Worm (Caenorhabditis elegans) whole organism, young adult: ENCODE results near the gene egl-21.

Experiments
- B0035.1 ChIP-seq: sonication (generic microtip); optimal IDR thresholded peaks from 2 replicates; lab custom pipeline; 2016; ENCODE audit warnings: missing genetic modification characterization, mild to moderate bottlenecking, missing compliant biosample characterization, missing genotype, missing genetic modification reagents
- B0261.1 ChIP-seq: sonication (generic microtip); optimal IDR thresholded peaks from 2 replicates; lab custom pipeline; 2016; ENCODE audit warnings: mild to moderate bottlenecking, missing genetic modification characterization, moderate library complexity, missing compliant biosample characterization
- D2030.7 ChIP-seq: fragments of 200-800 bp; sonication (Bioruptor generic); IDR thresholded peaks from 2 replicates; pipeline ENCODE4 v1.3.6; 2022; ENCODE audit warnings: missing genetic modification reagents, missing genetic modification characterization, missing compliant biosample characterization
- F57A8.1 ChIP-seq: fragments of 200-800 bp; sonication (Bioruptor generic); optimal IDR thresholded peaks from 2 replicates; lab custom pipeline; 2018; ENCODE audit warnings: mild to moderate bottlenecking, missing genetic modification characterization, moderate library complexity, missing compliant biosample characterization
- T26A5.8 ChIP-seq: sonication (generic microtip); optimal IDR thresholded peaks from 2 replicates; lab custom pipeline; 2016; ENCODE audit warnings: missing genetic modification characterization, missing compliant biosample characterization
- Y53G8AR.9 ChIP-seq: fragments of 200-800 bp; sonication (Bioruptor generic); conservative IDR thresholded peaks from 2 replicates; pipeline ENCODE4 v1.3.6; 2022; ENCODE audit warnings: missing genetic modification reagents, missing genetic modification characterization, missing compliant biosample characterization
- akir-1 ChIP-seq: fragments of 200-800 bp; sonication (Bioruptor generic); optimal IDR thresholded peaks from 2 replicates; lab custom pipeline; 2018; ENCODE audit warnings: mild to moderate bottlenecking, missing genetic modification characterization, moderate library complexity, missing compliant biosample characterization
- attf-3 ChIP-seq: fragments of 200-800 bp; sonication (Bioruptor generic); conservative IDR thresholded peaks from 2 replicates; pipeline ENCODE4 v1.3.6; 2022; ENCODE audit warnings: missing genetic modification reagents, missing genetic modification characterization, missing compliant biosample characterization
- ccch-3 ChIP-seq: fragments of 200-800 bp; sonication (Bioruptor generic); optimal IDR thresholded peaks from 2 replicates; lab custom pipeline; 2018; ENCODE audit warnings: mild to moderate bottlenecking, missing genetic modification characterization, missing compliant biosample characterization
- cebp-2 ChIP-seq: fragments of 200-800 bp; sonication (Bioruptor generic); IDR thresholded peaks from 2 replicates; pipeline ENCODE4 v1.3.6; 2022; ENCODE audit warnings: missing genetic modification characterization, missing compliant biosample characterization
- ceh-91 ChIP-seq: fragments of 200-800 bp; sonication (Bioruptor generic); IDR thresholded peaks from 2 replicates; pipeline ENCODE4 v1.3.6; 2022; ENCODE audit warnings: missing genetic modification reagents, missing genetic modification characterization, missing compliant biosample characterization
- dox-1 ChIP-seq: fragments of 200-800 bp; sonication (Bioruptor generic); IDR thresholded peaks from 2 replicates; pipeline ENCODE4 v1.3.6; 2022; ENCODE audit warnings: missing genetic modification reagents, missing genetic modification characterization, missing compliant biosample characterization
- dpff-1 ChIP-seq: sonication (generic microtip); optimal IDR thresholded peaks from 2 replicates; lab custom pipeline; 2017; ENCODE audit warnings: mild to moderate bottlenecking, missing genetic modification characterization, missing compliant biosample characterization
- egl-18 ChIP-seq: fragments of 200-800 bp; sonication (Bioruptor generic); IDR thresholded peaks from 2 replicates; pipeline ENCODE4 v1.3.6; 2022; ENCODE audit warnings: missing genetic modification reagents, missing genetic modification characterization, missing compliant biosample characterization
- fkh-3 ChIP-seq: sonication (generic microtip); optimal IDR thresholded peaks from 2 replicates; lab custom pipeline; 2016; ENCODE audit warnings: mild to moderate bottlenecking, missing genetic modification characterization, missing compliant biosample characterization
- him-1 ChIP-seq: sonication (generic microtip); optimal IDR thresholded peaks from 2 replicates; lab custom pipeline; 2016; ENCODE audit warnings: missing genotype, missing genetic modification reagents, missing genetic modification characterization, missing compliant biosample characterization
- hmg-20 ChIP-seq: fragments of 200-800 bp; sonication (Bioruptor generic); IDR thresholded peaks from 2 replicates; pipeline ENCODE4 v1.3.6; 2022; ENCODE audit warnings: missing genetic modification reagents, missing genetic modification characterization, missing compliant biosample characterization
- hsf-1 ChIP-seq: fragments of 200-800 bp; sonication (Bioruptor generic); IDR thresholded peaks from 2 replicates; pipeline ENCODE4 v1.3.6; 2022; ENCODE audit warnings: missing genetic modification reagents, missing genetic modification characterization, missing compliant biosample characterization
- let-526 ChIP-seq: fragments of 200-800 bp; sonication (Bioruptor generic); IDR thresholded peaks from 2 replicates; pipeline ENCODE4 v1.3.6; 2022; ENCODE audit warnings: missing genetic modification reagents, missing genetic modification characterization, missing compliant biosample characterization
- lin-35 ChIP-seq, 3 experiments: fragments of 150-350 bp in 2 of 3; sonication (generic microtip) in 1 of 3; optimal IDR thresholded peaks; 2 replicates each; lab custom pipeline; 2014 to 2018; ENCODE audit warnings: missing biosample characterization in 3 of 3, missing genetic modification characterization in 3 of 3, missing genetic modification reagents in 3 of 3
- lin-54 ChIP-seq: fragments of 200-800 bp; sonication (Bioruptor generic); optimal IDR thresholded peaks from 2 replicates; lab custom pipeline; 2018; ENCODE audit warnings: mild to moderate bottlenecking, missing genetic modification characterization, missing compliant biosample characterization
- lir-1 ChIP-seq: fragments of 200-800 bp; sonication (Bioruptor generic); conservative IDR thresholded peaks from 2 replicates; pipeline ENCODE4 v1.3.6; 2022; ENCODE audit warnings: missing genetic modification reagents, missing genetic modification characterization, missing compliant biosample characterization
- lsl-1 ChIP-seq: fragments of 200-800 bp; sonication (Bioruptor generic); optimal IDR thresholded peaks from 2 replicates; lab custom pipeline; 2018; ENCODE audit warnings: mild to moderate bottlenecking, missing genetic modification characterization, moderate library complexity, missing compliant biosample characterization
- mcd-1 ChIP-seq: fragments of 200-800 bp; sonication (Bioruptor generic); IDR thresholded peaks from 2 replicates; pipeline ENCODE4 v1.3.6; 2022; ENCODE audit warnings: missing genetic modification reagents, missing genetic modification characterization, missing compliant biosample characterization
- mes-4 ChIP-seq: sonication (generic microtip); optimal IDR thresholded peaks from 2 replicates; lab custom pipeline; 2016; ENCODE audit warnings: missing genotype, missing genetic modification characterization, missing compliant biosample characterization
- mxl-1 ChIP-seq: sonication (generic microtip); optimal IDR thresholded peaks from 2 replicates; lab custom pipeline; 2016; ENCODE audit warnings: missing genetic modification characterization, missing compliant biosample characterization
- nfya-2 ChIP-seq: fragments of 200-800 bp; sonication (Bioruptor generic); IDR thresholded peaks from 2 replicates; pipeline ENCODE4 v1.3.6; 2022; ENCODE audit warnings: missing genetic modification reagents, missing genetic modification characterization, missing compliant biosample characterization
- nhr-80 ChIP-seq: sonication (generic microtip); optimal IDR thresholded peaks from 2 replicates; lab custom pipeline; 2016; ENCODE audit warnings: missing genetic modification characterization, missing compliant biosample characterization
- pha-4 ChIP-seq: fragments of 150-350 bp; sonication (generic microtip); optimal IDR thresholded peaks from 2 replicates; lab custom pipeline; 2014; ENCODE audit warnings: missing biosample characterization, missing genetic modification reagents, missing genetic modification characterization
- rpc-1 ChIP-seq, 2 experiments: fragments of 150-350 bp in 1 of 2; sonication (generic microtip) in 1 of 2; optimal IDR thresholded peaks; 2 replicates each; lab custom pipeline; 2014 to 2018; ENCODE audit warnings: missing biosample characterization in 1 of 2, missing genetic modification characterization in 1 of 2, missing genetic modification reagents in 1 of 2, missing genotype in 1 of 2
- sdz-38 ChIP-seq: sonication (generic microtip); optimal IDR thresholded peaks from 2 replicates; lab custom pipeline; 2016; ENCODE audit warnings: missing genotype, missing genetic modification characterization, missing compliant biosample characterization
- snpc-1.1 ChIP-seq: sonication (generic microtip); optimal IDR thresholded peaks from 2 replicates; lab custom pipeline; 2017; ENCODE audit warnings: missing genetic modification characterization, mild to moderate bottlenecking, missing compliant biosample characterization, antibody characterized with exemption, moderate library complexity, missing genotype, missing genetic modification reagents; ENCODE audit not compliant: insufficient read depth
- tbx-9 ChIP-seq: sonication (generic microtip); optimal IDR thresholded peaks from 2 replicates; lab custom pipeline; 2016; ENCODE audit warnings: borderline replicate concordance, missing genetic modification characterization, inconsistent platforms, missing compliant biosample characterization
- unc-62 ChIP-seq: fragments of 150-350 bp; optimal IDR thresholded peaks from 2 replicates; lab custom pipeline; 2014; ENCODE audit warnings: missing biosample characterization, missing genetic modification reagents, missing genetic modification characterization
- ztf-18 ChIP-seq: sonication (generic microtip); optimal IDR thresholded peaks from 2 replicates; lab custom pipeline; 2016; ENCODE audit warnings: missing genotype, mild to moderate bottlenecking, missing genetic modification characterization, missing compliant biosample characterization

egl-21 gene

ce11 chrIV:10524095-10524829, 42.6 kb upstream of the egl-21 start, which contains the start of gene C02F4.5:
Gene C02F4.5 (minus strand): TSS chrIV:10524145.
- no peak for TF ChIP-seq B0035.1 (tag; lab: Kevin White, UChicago)
- TF ChIP-seq nfya-2 = no peak
- TF ChIP-seq lsl-1 (GFP tag; lab: Kevin White, UChicago) = no peak
- TF ChIP-seq cebp-2 (GFP tag; lab: Robert Waterston, UW) = 0 out of 2 replicates have a peak, but pooled peaks have one; percentile 38

ce11 chrIV:10521106-10521505, 39.5 kb upstream of the egl-21 start, which contains the start of gene cal-4:
Gene cal-4 (plus strand): TSS chrIV:10521406.
- TF ChIP-seq mcd-1 (GFP tag; lab: Robert Waterston, UW) (no peak), sdz-38 (tag; lab: Kevin White, UChicago) (no peak), mes-4 (no peak), rpc-1 (optimal IDR thresholded peaks at IDR 0.05; lab: Kevin White, UChicago) (no peak), rpc-1 (tag; optimal IDR thresholded peaks at IDR 0.05; lab: Kevin White, UChicago) (no peak), let-526 (GFP tag; lab: Robert Waterston, UW) (no peak), fkh-3 (no peak)

- TF ChIP-seq snpc-1.1 (no peak), dox-1 (no peak), ccch-3 (no peak), mxl-1 (tag; lab: Kevin White, UChicago) (no peak), mes-4 (no peak), ztf-18 (tag; lab: Kevin White, UChicago) (no peak), lir-1 (no peak), dpff-1 (no peak), lin-54 (no peak), nhr-80 (tag; lab: Kevin White, UChicago) (no peak), T26A5.8 (tag; lab: Kevin White, UChicago) (no peak), unc-62 (GFP tag; lab: Kevin White, UChicago) (no peak)
Observed at ce11 chrIV:10518652-10519051, 37.0 kb upstream of the egl-21 start.

ce11 chrIV:10515128-10515527, 33.5 kb upstream of the egl-21 start, which contains the start of gene C02F4.4:
Gene C02F4.4 (minus strand): TSS chrIV:10515228.
- TF ChIP-seq Y53G8AR.9 (GFP tag; lab: Robert Waterston, UW) = no peak
- no peak for TF ChIP-seq hsf-1
- TF ChIP-seq ceh-91 (GFP tag; lab: Robert Waterston, UW) = no peak
- TF ChIP-seq attf-3 = no peak
- TF ChIP-seq pha-4 (tag; lab: Kevin White, UChicago) = no peak
- no peak for TF ChIP-seq akir-1
- TF ChIP-seq unc-62 (GFP tag; lab: Kevin White, UChicago) = no peak
- TF ChIP-seq F57A8.1 = no peak
- no peak for TF ChIP-seq snpc-1.1
- no peak for TF ChIP-seq sdz-38 (tag; lab: Kevin White, UChicago)
- no peak for TF ChIP-seq tbx-9 (tag; lab: Kevin White, UChicago)
- TF ChIP-seq D2030.7 (GFP tag; lab: Robert Waterston, UW) = no peak
- TF ChIP-seq B0261.1 (tag; lab: Kevin White, UChicago) = no peak
- no peak for TF ChIP-seq him-1 (tag; lab: Kevin White, UChicago)
- no peak for TF ChIP-seq hmg-20
- no peak for TF ChIP-seq lin-35 (GFP tag; optimal IDR thresholded peaks at IDR 0.05; lab: Kevin White, UChicago)
- no peak for TF ChIP-seq egl-18
